Worm (Caenorhabditis elegans) whole organism, young adult: ENCODE measurements around the gene nspb-1.
"Not testable (repeated sequence)": the region's sequence is repeated elsewhere in the genome, so short reads cannot be mapped to it uniquely, and the experiment has no call there.

Source experiments
- B0019.2 ChIP-seq: fragments of 200-800 bp; sonication (Bioruptor generic); conservative IDR thresholded peaks from 2 replicates; pipeline ENCODE4 v1.3.6; 2022; ENCODE audit warnings: missing genetic modification reagents, missing genetic modification characterization, missing compliant biosample characterization
- B0261.1 ChIP-seq: sonication (generic microtip); optimal IDR thresholded peaks from 2 replicates; lab custom pipeline; 2016; ENCODE audit warnings: mild to moderate bottlenecking, missing genetic modification characterization, moderate library complexity, missing compliant biosample characterization
- D2030.7 ChIP-seq: fragments of 200-800 bp; sonication (Bioruptor generic); IDR thresholded peaks from 2 replicates; pipeline ENCODE4 v1.3.6; 2022; ENCODE audit warnings: missing genetic modification reagents, missing genetic modification characterization, missing compliant biosample characterization
- F22D6.2 ChIP-seq: sonication (generic microtip); optimal IDR thresholded peaks from 2 replicates; lab custom pipeline; 2016; ENCODE audit warnings: mild to moderate bottlenecking, missing genetic modification characterization, missing compliant biosample characterization
- F37B4.10 ChIP-seq: fragments of 200-800 bp; sonication (Bioruptor generic); IDR thresholded peaks from 2 replicates; pipeline ENCODE4 v1.3.6; 2022; ENCODE audit warnings: missing genetic modification characterization, missing compliant biosample characterization
- F49E8.2 ChIP-seq: sonication (generic microtip); optimal IDR thresholded peaks from 3 replicates; lab custom pipeline; 2017; ENCODE audit warnings: missing genetic modification characterization, mild to moderate bottlenecking, missing compliant biosample characterization, antibody characterized with exemption, moderate library complexity; ENCODE audit not compliant: insufficient read depth
- F52B5.7 ChIP-seq: sonication (generic microtip); optimal IDR thresholded peaks from 2 replicates; lab custom pipeline; 2016; ENCODE audit warnings: mild to moderate bottlenecking, missing genetic modification characterization, missing compliant biosample characterization
- K11D2.4 ChIP-seq: fragments of 200-800 bp; sonication (Bioruptor generic); IDR thresholded peaks from 2 replicates; pipeline ENCODE4 v1.3.6; 2022; ENCODE audit warnings: missing genetic modification reagents, missing genetic modification characterization, missing compliant biosample characterization
- Y53F4B.3 ChIP-seq: fragments of 200-800 bp; sonication (Bioruptor generic); IDR thresholded peaks from 2 replicates; pipeline ENCODE4 v1.3.6; 2022; ENCODE audit warnings: missing genetic modification reagents, missing genetic modification characterization, missing compliant biosample characterization
- Y53G8AR.9 ChIP-seq: fragments of 200-800 bp; sonication (Bioruptor generic); conservative IDR thresholded peaks from 2 replicates; pipeline ENCODE4 v1.3.6; 2022; ENCODE audit warnings: missing genetic modification reagents, missing genetic modification characterization, missing compliant biosample characterization
- aptf-2 ChIP-seq: fragments of 200-800 bp; sonication (Bioruptor generic); conservative IDR thresholded peaks from 2 replicates; pipeline ENCODE4 v1.3.6; 2022; ENCODE audit warnings: missing genetic modification reagents, missing genetic modification characterization, missing compliant biosample characterization
- attf-3 ChIP-seq: fragments of 200-800 bp; sonication (Bioruptor generic); conservative IDR thresholded peaks from 2 replicates; pipeline ENCODE4 v1.3.6; 2022; ENCODE audit warnings: missing genetic modification reagents, missing genetic modification characterization, missing compliant biosample characterization
- attf-6 ChIP-seq: fragments of 200-800 bp; sonication (Bioruptor generic); IDR thresholded peaks from 2 replicates; pipeline ENCODE4 v1.3.6; 2022; ENCODE audit warnings: missing genetic modification reagents, missing genetic modification characterization, missing compliant biosample characterization
- bed-1 ChIP-seq: fragments of 200-800 bp; sonication (Bioruptor generic); IDR thresholded peaks from 2 replicates; pipeline ENCODE4 v1.3.6; 2022; ENCODE audit warnings: missing genetic modification reagents, missing genetic modification characterization, missing compliant biosample characterization
- cebp-2 ChIP-seq: fragments of 200-800 bp; sonication (Bioruptor generic); IDR thresholded peaks from 2 replicates; pipeline ENCODE4 v1.3.6; 2022; ENCODE audit warnings: missing genetic modification characterization, missing compliant biosample characterization
- ceh-100 ChIP-seq: fragments of 200-800 bp; sonication (Bioruptor generic); IDR thresholded peaks from 2 replicates; pipeline ENCODE4 v1.3.6; 2022; ENCODE audit warnings: missing genetic modification reagents, missing genetic modification characterization, missing compliant biosample characterization
- ceh-40 ChIP-seq: fragments of 200-800 bp; sonication (Bioruptor generic); IDR thresholded peaks from 2 replicates; pipeline ENCODE4 v1.3.6; 2022; ENCODE audit warnings: missing genetic modification characterization, missing compliant biosample characterization
- ceh-79 ChIP-seq: sonication (generic microtip); optimal IDR thresholded peaks from 2 replicates; lab custom pipeline; 2017; ENCODE audit warnings: mild to moderate bottlenecking, missing genetic modification characterization, missing compliant biosample characterization
- chd-7 ChIP-seq: sonication (generic microtip); optimal IDR thresholded peaks from 2 replicates; lab custom pipeline; 2016; ENCODE audit warnings: mild to moderate bottlenecking, missing genetic modification characterization, moderate library complexity, missing compliant biosample characterization
- die-1 ChIP-seq: sonication (generic microtip); optimal IDR thresholded peaks from 2 replicates; lab custom pipeline; 2016; ENCODE audit warnings: missing genotype, mild to moderate bottlenecking, missing genetic modification characterization, missing compliant biosample characterization
- efl-1 ChIP-seq: fragments of 150-350 bp; optimal IDR thresholded peaks from 2 replicates; lab custom pipeline; 2014; ENCODE audit warnings: missing biosample characterization, missing genetic modification reagents, missing genetic modification characterization
- egl-18 ChIP-seq: fragments of 200-800 bp; sonication (Bioruptor generic); IDR thresholded peaks from 2 replicates; pipeline ENCODE4 v1.3.6; 2022; ENCODE audit warnings: missing genetic modification reagents, missing genetic modification characterization, missing compliant biosample characterization
- ets-4 ChIP-seq: fragments of 200-800 bp; sonication (Bioruptor generic); optimal IDR thresholded peaks from 2 replicates; lab custom pipeline; 2018; ENCODE audit warnings: mild to moderate bottlenecking, missing genetic modification characterization, missing compliant biosample characterization
- fkh-3 ChIP-seq: sonication (generic microtip); optimal IDR thresholded peaks from 2 replicates; lab custom pipeline; 2016; ENCODE audit warnings: mild to moderate bottlenecking, missing genetic modification characterization, missing compliant biosample characterization
- hrde-1 ChIP-seq: sonication (generic microtip); optimal IDR thresholded peaks from 2 replicates; lab custom pipeline; 2016; ENCODE audit warnings: missing genetic modification characterization, mild to moderate bottlenecking, missing compliant biosample characterization, moderate library complexity, missing genotype, missing genetic modification reagents, borderline replicate concordance
- lsl-1 ChIP-seq: fragments of 200-800 bp; sonication (Bioruptor generic); optimal IDR thresholded peaks from 2 replicates; lab custom pipeline; 2018; ENCODE audit warnings: mild to moderate bottlenecking, missing genetic modification characterization, moderate library complexity, missing compliant biosample characterization
- lsy-27 ChIP-seq: sonication (generic microtip); optimal IDR thresholded peaks from 2 replicates; lab custom pipeline; 2017; ENCODE audit warnings: missing genetic modification characterization, mild to moderate bottlenecking, missing compliant biosample characterization, antibody characterized with exemption, missing genotype, borderline replicate concordance; ENCODE audit not compliant: insufficient read depth
- mcd-1 ChIP-seq: fragments of 200-800 bp; sonication (Bioruptor generic); IDR thresholded peaks from 2 replicates; pipeline ENCODE4 v1.3.6; 2022; ENCODE audit warnings: missing genetic modification reagents, missing genetic modification characterization, missing compliant biosample characterization
- mxl-1 ChIP-seq: sonication (generic microtip); optimal IDR thresholded peaks from 2 replicates; lab custom pipeline; 2016; ENCODE audit warnings: missing genetic modification characterization, missing compliant biosample characterization
- nfya-1 ChIP-seq: sonication (generic microtip); optimal IDR thresholded peaks from 2 replicates; lab custom pipeline; 2017; ENCODE audit warnings: antibody characterized with exemption, missing compliant biosample characterization, missing genetic modification characterization, borderline replicate concordance; ENCODE audit not compliant: insufficient read depth
- rec-8 ChIP-seq, 2 experiments: sonication (generic microtip); optimal IDR thresholded peaks; 2 replicates each; lab custom pipeline; 2016; ENCODE audit warnings: mild to moderate bottlenecking in 2 of 2, missing genetic modification characterization in 2 of 2, missing genetic modification reagents in 2 of 2, missing genotype in 2 of 2, missing biosample characterization in 1 of 2, missing compliant biosample characterization in 1 of 2, moderate library complexity in 1 of 2
- repo-1 ChIP-seq: sonication (generic microtip); optimal IDR thresholded peaks from 2 replicates; lab custom pipeline; 2017; ENCODE audit warnings: mild to moderate bottlenecking, missing genetic modification characterization, missing compliant biosample characterization
- rpc-1 ChIP-seq, 2 experiments: fragments of 150-350 bp in 1 of 2; sonication (generic microtip) in 1 of 2; optimal IDR thresholded peaks; 2 replicates each; lab custom pipeline; 2014 to 2018; ENCODE audit warnings: missing biosample characterization in 1 of 2, missing genetic modification characterization in 1 of 2, missing genetic modification reagents in 1 of 2, missing genotype in 1 of 2
- sdz-38 ChIP-seq: sonication (generic microtip); optimal IDR thresholded peaks from 2 replicates; lab custom pipeline; 2016; ENCODE audit warnings: missing genotype, missing genetic modification characterization, missing compliant biosample characterization
- snpc-1.1 ChIP-seq: sonication (generic microtip); optimal IDR thresholded peaks from 2 replicates; lab custom pipeline; 2017; ENCODE audit warnings: missing genetic modification characterization, mild to moderate bottlenecking, missing compliant biosample characterization, antibody characterized with exemption, moderate library complexity, missing genotype, missing genetic modification reagents; ENCODE audit not compliant: insufficient read depth
- snpc-4 ChIP-seq, 5 experiments: fragments of 150-350 bp in 1 of 5; sonication (generic microtip) in 4 of 5; optimal IDR thresholded peaks; 2 replicates each; lab custom pipeline; 2014 to 2018; ENCODE audit warnings: missing genetic modification characterization in 5 of 5, missing biosample characterization in 3 of 5, antibody characterized with exemption in 2 of 5, mild to moderate bottlenecking in 2 of 5, missing compliant biosample characterization in 2 of 5, missing genotype in 2 of 5, moderate library complexity in 2 of 5, missing genetic modification reagents in 1 of 5
- tbp1 ChIP-seq: fragments of 200-800 bp; sonication (Bioruptor generic); optimal IDR thresholded peaks from 2 replicates; lab custom pipeline; 2018; ENCODE audit warnings: mild to moderate bottlenecking, missing genetic modification characterization, missing compliant biosample characterization
- unc-62 ChIP-seq: fragments of 150-350 bp; optimal IDR thresholded peaks from 2 replicates; lab custom pipeline; 2014; ENCODE audit warnings: missing biosample characterization, missing genetic modification reagents, missing genetic modification characterization
- ztf-18 ChIP-seq: sonication (generic microtip); optimal IDR thresholded peaks from 2 replicates; lab custom pipeline; 2016; ENCODE audit warnings: missing genotype, mild to moderate bottlenecking, missing genetic modification characterization, missing compliant biosample characterization
- ztf-22 ChIP-seq: fragments of 200-800 bp; sonication (Bioruptor generic); optimal IDR thresholded peaks from 2 replicates; lab custom pipeline; 2018; ENCODE audit warnings: mild to moderate bottlenecking, missing genetic modification characterization, moderate library complexity, missing compliant biosample characterization
- ztf-25 ChIP-seq: fragments of 200-800 bp; sonication (Bioruptor generic); IDR thresholded peaks from 2 replicates; pipeline ENCODE4 v1.3.6; 2022; ENCODE audit warnings: missing genetic modification reagents, missing genetic modification characterization, missing compliant biosample characterization
- ztf-26 ChIP-seq: sonication (generic microtip); optimal IDR thresholded peaks from 2 replicates; lab custom pipeline; 2017; ENCODE audit warnings: missing genetic modification characterization, missing compliant biosample characterization
- ztf-6 ChIP-seq: fragments of 200-800 bp; sonication (Bioruptor generic); IDR thresholded peaks from 2 replicates; pipeline ENCODE4 v1.3.6; 2022; ENCODE audit warnings: missing genetic modification reagents, missing genetic modification characterization, missing compliant biosample characterization

nspb-1 gene

ce11 chrIV:6552036-6552435, 38.9 kb downstream of the nspb-1 start (continued):
- TF ChIP-seq F52B5.7 (tag; lab: Kevin White, UChicago) = no peak
- no peak for TF ChIP-seq ceh-100 (GFP tag; lab: Robert Waterston, UW)
- TF ChIP-seq F49E8.2 (tag; lab: Kevin White, UChicago) = no peak
- TF ChIP-seq hrde-1 (tag; lab: Kevin White, UChicago) = no peak
- no peak for TF ChIP-seq F37B4.10 (GFP tag; lab: Robert Waterston, UW)
- no peak for TF ChIP-seq ets-4 (GFP tag; lab: Kevin White, UChicago)
- no peak for TF ChIP-seq rec-8 (tag; optimal IDR thresholded peaks at IDR 0.05; lab: Kevin White, UChicago)
- TF ChIP-seq chd-7 (tag; lab: Kevin White, UChicago) = no peak
- TF ChIP-seq ztf-22 (GFP tag; lab: Kevin White, UChicago) = peak; percentile 6
- no peak for TF ChIP-seq K11D2.4 (GFP tag; lab: Robert Waterston, UW)
- no peak for TF ChIP-seq ceh-40 (GFP tag; lab: Robert Waterston, UW)
- TF ChIP-seq F22D6.2 (tag; lab: Kevin White, UChicago) = no peak
- TF ChIP-seq fkh-3 (tag; lab: Kevin White, UChicago) = no peak
- no peak for TF ChIP-seq nfya-1 (tag; lab: Kevin White, UChicago)
- no peak for TF ChIP-seq efl-1
- no peak for TF ChIP-seq sdz-38 (tag; lab: Kevin White, UChicago)
- no peak for TF ChIP-seq cebp-2 (GFP tag; lab: Robert Waterston, UW)
- no peak for TF ChIP-seq ztf-6 (GFP tag; lab: Robert Waterston, UW)
- TF ChIP-seq ztf-18 (tag; lab: Kevin White, UChicago) = no peak
- TF ChIP-seq tbp1 (GFP tag; lab: Kevin White, UChicago) = no peak
- no peak for TF ChIP-seq lsy-27 (tag; lab: Kevin White, UChicago)
- TF ChIP-seq attf-3 = no peak
- no peak for TF ChIP-seq ztf-25 (GFP tag; lab: Robert Waterston, UW)
- TF ChIP-seq ceh-79 (tag; lab: Kevin White, UChicago) = no peak
- no peak for TF ChIP-seq B0019.2

- TF ChIP-seq rpc-1 (optimal IDR thresholded peaks at IDR 0.05; lab: Kevin White, UChicago); snpc-4 (GFP tag; optimal IDR thresholded peaks at IDR 0.05; lab: Kevin White, UChicago): not testable (repeated sequence)
- TF ChIP-seq rpc-1 (tag; optimal IDR thresholded peaks at IDR 0.05; lab: Kevin White, UChicago) (peak; percentile 57), snpc-4 (tag; optimal IDR thresholded peaks at IDR 0.05; lab: Kevin White, UChicago) (peak in 1 of 4 experiments; percentile 5)
These were observed 39.4 kb downstream of the nspb-1 start for ce11 chrIV:6551359-6552031.

ce11 chrIV:6548609-6549008, 42.3 kb downstream of the nspb-1 start, which contains the start of gene fan-1:
Gene fan-1 (plus strand): TSS chrIV:6548686.
- TF ChIP-seq mcd-1 = peak; percentile 87
- TF ChIP-seq ceh-40 (GFP tag; lab: Robert Waterston, UW) = no peak
- no peak for TF ChIP-seq Y53G8AR.9 (GFP tag; lab: Robert Waterston, UW)
- no peak for TF ChIP-seq die-1 (tag; lab: Kevin White, UChicago)
- no peak for TF ChIP-seq cebp-2 (GFP tag; lab: Robert Waterston, UW)
- no peak for TF ChIP-seq mxl-1 (tag; lab: Kevin White, UChicago)
- TF ChIP-seq unc-62 (GFP tag; lab: Kevin White, UChicago) = no peak
- no peak for TF ChIP-seq B0261.1
- no peak for TF ChIP-seq Y53F4B.3 (GFP tag; lab: Robert Waterston, UW)
- no peak for TF ChIP-seq egl-18 (GFP tag; lab: Robert Waterston, UW)
- TF ChIP-seq ztf-25 (GFP tag; lab: Robert Waterston, UW) = no peak
- TF ChIP-seq ztf-6 (GFP tag; lab: Robert Waterston, UW) = no peak
- TF ChIP-seq aptf-2 = no peak
- no peak for TF ChIP-seq repo-1
- TF ChIP-seq ceh-79 (tag; lab: Kevin White, UChicago) = no peak
- no peak for TF ChIP-seq nfya-1 (tag; lab: Kevin White, UChicago)
- TF ChIP-seq attf-6 = no peak
- TF ChIP-seq bed-1 (GFP tag; lab: Robert Waterston, UW) = no peak
- TF ChIP-seq ztf-26 (tag; lab: Kevin White, UChicago) = no peak
- no peak for TF ChIP-seq snpc-1.1 (tag; lab: Kevin White, UChicago)
- no peak for TF ChIP-seq D2030.7 (GFP tag; lab: Robert Waterston, UW)
- TF ChIP-seq lsl-1 (GFP tag; lab: Kevin White, UChicago) = no peak
